Worm (Caenorhabditis elegans) whole organism, early embryonic: ENCODE data around the gene K07E8.7.
"Not testable (repeated sequence)": the region's sequence is repeated elsewhere in the genome, so short reads cannot be mapped to it uniquely, and the experiment has no call there.

Source experiments
- B0310.2 ChIP-seq: sonication (generic microtip); optimal IDR thresholded peaks from 2 replicates; lab custom pipeline; 2016; ENCODE audit warnings: mild to moderate bottlenecking, missing genetic modification characterization, missing compliant biosample characterization
- F13C5.2 ChIP-seq: sonication (generic microtip); optimal IDR thresholded peaks from 2 replicates; lab custom pipeline; 2017; ENCODE audit warnings: mild to moderate bottlenecking, missing genetic modification characterization, inconsistent platforms, missing compliant biosample characterization
- aly-1 ChIP-seq: sonication (generic microtip); optimal IDR thresholded peaks from 2 replicates; lab custom pipeline; 2016; ENCODE audit warnings: missing genetic modification characterization, missing compliant biosample characterization
- ama-1 ChIP-seq: fragments of 150-350 bp; optimal IDR thresholded peaks from 2 replicates; lab custom pipeline; 2014
- ceh-13 ChIP-seq: fragments of 200-800 bp; sonication (Bioruptor generic); optimal IDR thresholded peaks from 2 replicates; lab custom pipeline; 2018; ENCODE audit warnings: mild to moderate bottlenecking, missing genetic modification characterization, missing compliant biosample characterization
- ceh-36 ChIP-seq: sonication (generic microtip); optimal IDR thresholded peaks from 2 replicates; lab custom pipeline; 2016; ENCODE audit warnings: missing genetic modification characterization, inconsistent platforms, missing compliant biosample characterization
- ets-7 ChIP-seq: sonication (generic microtip); optimal IDR thresholded peaks from 2 replicates; lab custom pipeline; 2016; ENCODE audit warnings: missing genotype, missing genetic modification characterization, missing compliant biosample characterization
- flt-1 ChIP-seq: fragments of 200-800 bp; sonication (Bioruptor generic); IDR thresholded peaks from 2 replicates; pipeline ENCODE4 v1.3.6; 2022; ENCODE audit warnings: missing genetic modification characterization, missing compliant biosample characterization
- hmbx-1 ChIP-seq: sonication (generic microtip); optimal IDR thresholded peaks from 2 replicates; lab custom pipeline; 2016; ENCODE audit warnings: mild to moderate bottlenecking, missing genetic modification characterization, missing compliant biosample characterization
- hmg-4 ChIP-seq: fragments of 200-800 bp; sonication (Bioruptor generic); optimal IDR thresholded peaks from 2 replicates; lab custom pipeline; 2018; ENCODE audit warnings: mild to moderate bottlenecking, missing genetic modification characterization, missing compliant biosample characterization
- hnd-1 ChIP-seq: sonication (generic microtip); optimal IDR thresholded peaks from 2 replicates; lab custom pipeline; 2016; ENCODE audit warnings: missing genetic modification characterization, missing compliant biosample characterization
- pes-1 ChIP-seq: fragments of 200-800 bp; sonication (Bioruptor generic); IDR thresholded peaks from 2 replicates; pipeline ENCODE4 v1.3.6; 2022; ENCODE audit warnings: missing genetic modification reagents, missing genetic modification characterization, missing compliant biosample characterization
- scrt-1 ChIP-seq: fragments of 200-800 bp; sonication (Bioruptor generic); IDR thresholded peaks from 2 replicates; pipeline ENCODE4 v1.3.6; 2022; ENCODE audit warnings: missing genetic modification characterization, missing compliant biosample characterization
- sea-1 ChIP-seq: fragments of 200-800 bp; sonication (Bioruptor generic); conservative IDR thresholded peaks from 2 replicates; pipeline ENCODE4 v1.3.6; 2022; ENCODE audit warnings: missing genetic modification characterization, missing compliant biosample characterization
- tbx-11 ChIP-seq: fragments of 200-800 bp; sonication (Bioruptor generic); IDR thresholded peaks from 2 replicates; pipeline ENCODE4 v1.3.6; 2022; ENCODE audit warnings: missing genetic modification characterization, missing compliant biosample characterization
- tbx-37 ChIP-seq: fragments of 200-800 bp; sonication (Bioruptor generic); conservative IDR thresholded peaks from 2 replicates; pipeline ENCODE4 v1.3.6; 2022; ENCODE audit warnings: missing genetic modification reagents, missing genetic modification characterization, missing compliant biosample characterization
- tra-4 ChIP-seq: sonication (generic microtip); optimal IDR thresholded peaks from 2 replicates; lab custom pipeline; 2017; ENCODE audit warnings: missing genetic modification characterization, missing compliant biosample characterization

The K07E8.7 gene

ce11 chrII:605267-605666 lies 44.9 kb downstream of the K07E8.7 start, which contains the start of gene W04H10.2:
W04H10.2 (plus strand) TSS chrII:605567.
- TF ChIP-seq ceh-36 (tag; lab: Kevin White, UChicago) (no peak), F13C5.2 (tag; lab: Kevin White, UChicago) (no peak), tbx-37 (GFP tag; lab: Robert Waterston, UW) (no peak), scrt-1 (GFP tag; lab: Robert Waterston, UW) (no peak), B0310.2 (tag; lab: Kevin White, UChicago) (no peak), sea-1 (GFP tag; lab: Robert Waterston, UW) (no peak), pes-1 (GFP tag; lab: Robert Waterston, UW) (no peak), aly-1 (tag; lab: Kevin White, UChicago) (no peak), tbx-11 (GFP tag; lab: Robert Waterston, UW) (no peak), ama-1 (no peak)

ce11 chrII:602969-603368 lies 47.2 kb downstream of the K07E8.7 start:
- TF ChIP-seq B0310.2 (tag; lab: Kevin White, UChicago) (no peak), tra-4 (no peak), pes-1 (GFP tag; lab: Robert Waterston, UW) (no peak), tbx-11 (GFP tag; lab: Robert Waterston, UW) (no peak), ama-1 (no peak), sea-1 (GFP tag; lab: Robert Waterston, UW) (no peak), aly-1 (tag; lab: Kevin White, UChicago) (no peak), hmbx-1 (no peak), flt-1 (GFP tag; lab: Robert Waterston, UW) (no peak), hmg-4 (GFP tag; lab: Kevin White, UChicago) (no peak), hnd-1 (tag; lab: Kevin White, UChicago) (no peak), ceh-13 (GFP tag; lab: Kevin White, UChicago) (no peak)

- no peak for TF ChIP-seq tbx-37 (GFP tag; lab: Robert Waterston, UW)
- TF ChIP-seq flt-1 (GFP tag; lab: Robert Waterston, UW), result no peak
- TF ChIP-seq ets-7, result no peak
- no peak for TF ChIP-seq scrt-1 (GFP tag; lab: Robert Waterston, UW)
- no peak for TF ChIP-seq sea-1 (GFP tag; lab: Robert Waterston, UW)
- TF ChIP-seq F13C5.2 (tag; lab: Kevin White, UChicago), result no peak
- TF ChIP-seq tra-4, result no peak
- TF ChIP-seq tbx-11 (GFP tag; lab: Robert Waterston, UW), result no peak
- no peak for TF ChIP-seq pes-1 (GFP tag; lab: Robert Waterston, UW)
Measured at ce11 chrII:602020-602419, 48.1 kb downstream of the K07E8.7 start, which contains the start of gene nhl-3. nhl-3 (minus strand) TSS chrII:602120.

- TF ChIP-seq ceh-36 (tag; lab: Kevin White, UChicago), result no peak
- TF ChIP-seq hnd-1 (tag; lab: Kevin White, UChicago), result no peak
- no peak for TF ChIP-seq ceh-13 (GFP tag; lab: Kevin White, UChicago)
- no peak for TF ChIP-seq ets-7
- TF ChIP-seq sea-1 (GFP tag; lab: Robert Waterston, UW), result no peak
- TF ChIP-seq hmbx-1, result no peak
- TF ChIP-seq B0310.2 (tag; lab: Kevin White, UChicago), result no peak
- TF ChIP-seq pes-1 (GFP tag; lab: Robert Waterston, UW), result no peak
- TF ChIP-seq flt-1 (GFP tag; lab: Robert Waterston, UW), result no peak
- TF ChIP-seq aly-1 (tag; lab: Kevin White, UChicago), result no peak
- TF ChIP-seq tbx-37 (GFP tag; lab: Robert Waterston, UW), result no peak
- no peak for TF ChIP-seq hmg-4 (GFP tag; lab: Kevin White, UChicago)
Measured at ce11 chrII:601305-601704, 48.9 kb downstream of the K07E8.7 start.

ce11 chrII:596702-597101 lies 53.5 kb downstream of the K07E8.7 start:
- no peak for TF ChIP-seq sea-1 (GFP tag; lab: Robert Waterston, UW)
- TF ChIP-seq tbx-11 (GFP tag; lab: Robert Waterston, UW), result no peak
- TF ChIP-seq hmbx-1, result no peak
- no peak for TF ChIP-seq hnd-1 (tag; lab: Kevin White, UChicago)
- no peak for TF ChIP-seq ceh-36 (tag; lab: Kevin White, UChicago)
- no peak for TF ChIP-seq aly-1 (tag; lab: Kevin White, UChicago)
- no peak for TF ChIP-seq ama-1
- TF ChIP-seq B0310.2 (tag; lab: Kevin White, UChicago), result no peak

ce11 chrII:593221-593620 lies 56.9 kb downstream of the K07E8.7 start, which contains the start of gene W08F4.1:
W08F4.1 (plus strand) TSS chrII:593521.
- TF ChIP-seq flt-1 (GFP tag; lab: Robert Waterston, UW); scrt-1 (GFP tag; lab: Robert Waterston, UW); hnd-1 (tag; lab: Kevin White, UChicago): not testable (repeated sequence)

- TF ChIP-seq ceh-13 (GFP tag; lab: Kevin White, UChicago), result no peak
- no peak for TF ChIP-seq hnd-1 (tag; lab: Kevin White, UChicago)
- no peak for TF ChIP-seq ama-1
- TF ChIP-seq hmg-4 (GFP tag; lab: Kevin White, UChicago), result no peak
- TF ChIP-seq ets-7, result no peak
Measured at ce11 chrII:591110-591509, 59.1 kb downstream of the K07E8.7 start, which contains the start of gene W08F4.10. W08F4.10 (minus strand) TSS chrII:591210.
